Fruit fly (Drosophila melanogaster): Measurements from ENCODE around the gene mys.

The mys gene

dm6 chrX:8091017-8091620, 29.7 kb downstream of the mys start (continued):
- TF ChIP-seq CG8944 (GFP tag; optimal IDR thresholded peaks at IDR 0.05) (peak; percentile 75), CG11560 (tag; IDR thresholded peaks at IDR 0.05) (peak; percentile 90), Mrtf (GFP tag; IDR thresholded peaks at IDR 0.05) (peak; percentile 98), Dp (GFP tag; optimal IDR thresholded peaks at IDR 0.05) (peak; percentile 12), CrebB (tag; optimal IDR thresholded peaks at IDR 0.05) (peak; percentile 92), schlank (tag; optimal IDR thresholded peaks at IDR 0.05) (peak; percentile 93), nom (GFP tag; optimal IDR thresholded peaks at IDR 0.05) (peak; percentile 81), pita (GFP tag; optimal IDR thresholded peaks at IDR 0.05) (no peak), tup (GFP tag; optimal IDR thresholded peaks at IDR 0.05) (peak; percentile 80), Bteb2 (GFP tag; optimal IDR thresholded peaks at IDR 0.05) (peak; percentile 92), CG7963 (GFP tag; IDR thresholded peaks at IDR 0.05; ENCODE audit: partially characterized antibody) (no peak), CG7987 (GFP tag; optimal IDR thresholded peaks at IDR 0.05) (peak; percentile 84), CG7357 (GFP tag; IDR thresholded peaks at IDR 0.05) (peak; percentile 92), ara (GFP tag; IDR thresholded peaks at IDR 0.05) (peak; percentile 98), cato (GFP tag; optimal IDR thresholded peaks at IDR 0.05; ENCODE audit: borderline replicate concordance) (peak; percentile 90), E2f2 (GFP tag; IDR thresholded peaks at IDR 0.05) (peak; percentile 87), al (GFP tag; IDR thresholded peaks at IDR 0.05) (peak; percentile 96), GATAe (GFP tag; conservative IDR thresholded peaks at IDR 0.05) (peak; percentile 92), gro (GFP tag; optimal IDR thresholded peaks at IDR 0.05) (peak; percentile 90), Fer1 (GFP tag; optimal IDR thresholded peaks at IDR 0.05) (peak; percentile 98), CG13894 (tag; optimal IDR thresholded peaks at IDR 0.05) (peak; percentile 93), CG8478 (optimal IDR thresholded peaks at IDR 0.05) (no peak), Ptx1 (GFP tag; IDR thresholded peaks at IDR 0.05) (peak; percentile 98), CG15073 (GFP tag; optimal IDR thresholded peaks at IDR 0.05) (peak; percentile 66), CG14050 (GFP tag; IDR thresholded peaks at IDR 0.05) (peak; percentile 98), CG18619 (GFP tag; optimal IDR thresholded peaks at IDR 0.05) (peak; percentile 96), lab (GFP tag; optimal IDR thresholded peaks at IDR 0.05) (peak; percentile 99), Ravus (GFP tag; IDR thresholded peaks at IDR 0.05) (peak; percentile 96), sna (GFP tag; IDR thresholded peaks at IDR 0.05; ENCODE audit: partially characterized antibody) (0 out of 2 replicates have a peak, but pooled peaks have one; percentile 59), E2f1 (GFP tag; IDR thresholded peaks at IDR 0.05) (peak; percentile 98), jing (GFP tag; optimal IDR thresholded peaks at IDR 0.05) (peak; percentile 91), Dref (GFP tag; IDR thresholded peaks at IDR 0.05) (peak; percentile 49), CG7786 (GFP tag; optimal IDR thresholded peaks at IDR 0.05) (peak; percentile 85), CG17568 (GFP tag; optimal IDR thresholded peaks at IDR 0.05) (peak; percentile 96), grn (GFP tag; optimal IDR thresholded peaks at IDR 0.05) (peak; percentile 96), CG9932 (GFP tag; IDR thresholded peaks at IDR 0.05) (peak; percentile 97), row (GFP tag; IDR thresholded peaks at IDR 0.05) (peak; percentile 99), Doc3 (GFP tag; IDR thresholded peaks at IDR 0.05; ENCODE audit: partially characterized antibody) (peak; percentile 53; the same call in 2 of the 3 replicates), Sin3A (optimal IDR thresholded peaks at IDR 0.05) (no peak), CG4404 (GFP tag; IDR thresholded peaks at IDR 0.05) (peak; percentile 87), HmgD (GFP tag; optimal IDR thresholded peaks at IDR 0.05) (peak; percentile 32), CG12155 (GFP tag; optimal IDR thresholded peaks at IDR 0.05) (peak; percentile 93), ssp (GFP tag; IDR thresholded peaks at IDR 0.05) (peak; percentile 92), CG12236 (GFP tag; optimal IDR thresholded peaks at IDR 0.05) (peak; percentile 73), Rfx (GFP tag; IDR thresholded peaks at IDR 0.05) (peak; percentile 99), CG9727 (GFP tag; optimal IDR thresholded peaks at IDR 0.05) (peak; percentile 96), toy (GFP tag; IDR thresholded peaks at IDR 0.05) (peak; percentile 96), CG8924 (tag; optimal IDR thresholded peaks at IDR 0.05) (peak; percentile 97), Vsx1 (GFP tag; optimal IDR thresholded peaks at IDR 0.05) (peak; percentile 97), CG12219 (GFP tag; optimal IDR thresholded peaks at IDR 0.05) (peak; percentile 96), Atf6 (GFP tag; IDR thresholded peaks at IDR 0.05) (peak; percentile 98)
